Worm (Caenorhabditis elegans): ENCODE measurements around the gene snf-11.

DNA sequence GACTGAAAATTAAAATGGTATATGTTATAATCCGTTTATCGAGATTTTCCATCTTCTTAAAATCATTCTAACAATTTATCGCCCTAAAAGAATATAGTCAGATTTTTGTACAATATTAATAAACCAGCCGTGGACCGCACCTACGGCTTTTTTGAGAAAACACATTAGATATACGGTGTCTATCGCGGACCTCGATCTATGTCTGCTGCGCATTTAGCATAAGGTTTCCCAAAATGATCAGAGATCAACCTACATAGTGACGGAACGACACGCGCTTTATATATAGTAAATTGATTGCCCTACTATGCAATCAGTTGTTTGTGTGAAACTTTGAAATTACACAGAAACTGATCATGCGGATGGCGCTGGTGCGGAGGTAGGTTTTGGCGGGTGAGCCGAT is 15.6 kb downstream of the snf-11 start:
- TF ChIP-seq nfya-1 (tag; optimal IDR thresholded peaks at IDR 0.05) (no peak), lin-11 (tag; optimal IDR thresholded peaks at IDR 0.05) (no peak), nhr-11 (tag; optimal IDR thresholded peaks at IDR 0.05) (no peak), hlh-8 (tag; optimal IDR thresholded peaks at IDR 0.05) (no peak), fkh-10 (GFP tag; optimal IDR thresholded peaks at IDR 0.05) (no peak), zip-5 (tag; optimal IDR thresholded peaks at IDR 0.05) (no peak), ceh-2 (tag; optimal IDR thresholded peaks at IDR 0.05) (no peak), tbx-2 (tag; optimal IDR thresholded peaks at IDR 0.05) (no peak), npax-4 (tag; optimal IDR thresholded peaks at IDR 0.05) (no peak), pag-3 (tag; optimal IDR thresholded peaks at IDR 0.05; ENCODE audit: borderline replicate concordance) (no peak), ama-1 (optimal IDR thresholded peaks at IDR 0.05) (no peak)
